Worm (Caenorhabditis elegans): ENCODE results near the gene F29B9.1.

ce11 chrIV:4640941-4641340 is 24.2 kb upstream of the F29B9.1 start:
- TF ChIP-seq pqm-1 (tag; optimal IDR thresholded peaks at IDR 0.05) (no peak), sox-4 (tag; optimal IDR thresholded peaks at IDR 0.05) (no peak), nhr-11 (tag; optimal IDR thresholded peaks at IDR 0.05) (no peak), pros-1 (tag; optimal IDR thresholded peaks at IDR 0.05) (no peak), pax-1 (tag; optimal IDR thresholded peaks at IDR 0.05) (no peak), ceh-30 (tag; optimal IDR thresholded peaks at IDR 0.05) (no peak), ceh-19 (GFP tag; optimal IDR thresholded peaks at IDR 0.05) (no peak), lin-11 (tag; optimal IDR thresholded peaks at IDR 0.05) (no peak), fkh-10 (GFP tag; optimal IDR thresholded peaks at IDR 0.05) (no peak), ceh-48 (tag; optimal IDR thresholded peaks at IDR 0.05) (no peak)
